Worm (Caenorhabditis elegans): Measurements from ENCODE around the gene C44H4.4.
"Not testable (repeated sequence)": the region's sequence is repeated elsewhere in the genome, so short reads cannot be mapped to it uniquely, and the experiment has no call there.

The C44H4.4 gene

ce11 chrX:14525081-14525324, 63.9 kb downstream of the C44H4.4 start, which contains the start of gene nspc-17:
Gene nspc-17 (minus strand): TSS chrX:14525181.
- not testable (repeated sequence) for TF ChIP-seq pha-4, aly-2, elt-3 (tag; optimal IDR thresholded peaks at IDR 0.05)

- TF ChIP-seq nhr-25 (tag; optimal IDR thresholded peaks at IDR 0.05) (no peak), ZK546.5 (tag; optimal IDR thresholded peaks at IDR 0.05) (no peak), nhr-237 (tag; optimal IDR thresholded peaks at IDR 0.05) (no peak), ceh-16 (tag; optimal IDR thresholded peaks at IDR 0.05) (no peak), elt-2 (tag; optimal IDR thresholded peaks at IDR 0.05) (no peak), fkh-2 (tag; optimal IDR thresholded peaks at IDR 0.05) (no peak), ceh-28 (tag; optimal IDR thresholded peaks at IDR 0.05) (no peak), nhr-67 (tag; optimal IDR thresholded peaks at IDR 0.05) (no peak), nhr-11 (tag; optimal IDR thresholded peaks at IDR 0.05) (no peak), ceh-82 (tag; optimal IDR thresholded peaks at IDR 0.05) (no peak), nfya-1 (tag; optimal IDR thresholded peaks at IDR 0.05; ENCODE audit: insufficient read depth) (no peak), eor-1 (tag; optimal IDR thresholded peaks at IDR 0.05) (no peak)
These were observed 65.6 kb downstream of the C44H4.4 start, which contains the start of gene nspc-16 for ce11 chrX:14523275-14523674. Gene nspc-16 (plus strand): TSS chrX:14523575.

ce11 chrX:14520463-14520862, 68.4 kb downstream of the C44H4.4 start, which contains the start of gene D1025.1:
Gene D1025.1 (plus strand): TSS chrX:14520763.
- TF ChIP-seq nhr-11 (tag; optimal IDR thresholded peaks at IDR 0.05): no peak
- TF ChIP-seq elt-2 (tag; optimal IDR thresholded peaks at IDR 0.05): no peak
